Fruit fly (Drosophila melanogaster): Measurements from ENCODE around the gene Col4a1.
A peak's percentile ranks its signal among the peaks of the same experiment; 100 is the strongest.

The Col4a1 gene

dm6 chr2L:5052994-5053393, 23.6 kb downstream of the Col4a1 start, which contains the start of gene eIF3h:
TSS of gene eIF3h (minus strand) at chr2L:5053094.
- no peak for TF ChIP-seq CG8478 (optimal IDR thresholded peaks at IDR 0.05)
- no peak for TF ChIP-seq CTCF (optimal IDR thresholded peaks at IDR 0.05)

- TF ChIP-seq CTCF (optimal IDR thresholded peaks at IDR 0.05): peak; percentile 5 to 21
- no peak for TF ChIP-seq CG8478 (optimal IDR thresholded peaks at IDR 0.05)
These were observed 25.5 kb downstream of the Col4a1 start, which contains the start of the genes CG14036 and His3.3A for dm6 chr2L:5054953-5055352. TSS of gene CG14036 (minus strand) at chr2L:5055016. TSS of gene His3.3A (plus strand) at chr2L:5055058.

- TF ChIP-seq CG8478 (optimal IDR thresholded peaks at IDR 0.05): no peak
- no peak for TF ChIP-seq CTCF (optimal IDR thresholded peaks at IDR 0.05)
These were observed 26.1 kb downstream of the Col4a1 start for dm6 chr2L:5055528-5055927.

dm6 chr2L:5058094-5058493, 28.7 kb downstream of the Col4a1 start, which contains the start of gene Nepl3:
TSS of gene Nepl3 (minus strand) at chr2L:5058248.
- TF ChIP-seq CG8478 (optimal IDR thresholded peaks at IDR 0.05) (no peak), CTCF (optimal IDR thresholded peaks at IDR 0.05) (no peak)

dm6 chr2L:5059645-5060254, 30.3 kb downstream of the Col4a1 start, which contains the start of gene Rpn11:
TSS of gene Rpn11 (minus strand) at chr2L:5059790.
- TF ChIP-seq CG8478 (optimal IDR thresholded peaks at IDR 0.05) (no peak), CTCF (optimal IDR thresholded peaks at IDR 0.05) (no peak)

- TF ChIP-seq CG8478 (optimal IDR thresholded peaks at IDR 0.05) (no peak), CTCF (optimal IDR thresholded peaks at IDR 0.05) (no peak)
These were observed 31.1 kb downstream of the Col4a1 start, which contains the start of gene qtc for dm6 chr2L:5060515-5060914. TSS of gene qtc (plus strand) at chr2L:5060815.

dm6 chr2L:5060952-5061478, 31.6 kb downstream of the Col4a1 start:
- TF ChIP-seq CG8478 (optimal IDR thresholded peaks at IDR 0.05) (no peak), CTCF (optimal IDR thresholded peaks at IDR 0.05) (no peak)

- TF ChIP-seq CTCF (optimal IDR thresholded peaks at IDR 0.05) (no peak), CG8478 (optimal IDR thresholded peaks at IDR 0.05) (no peak)
These were observed 33.5 kb downstream of the Col4a1 start for dm6 chr2L:5062799-5063404.

dm6 chr2L:5063936-5064335, 34.5 kb downstream of the Col4a1 start:
- TF ChIP-seq CG8478 (optimal IDR thresholded peaks at IDR 0.05) (no peak), CTCF (optimal IDR thresholded peaks at IDR 0.05) (no peak)

dm6 chr2L:5070797-5071579, 41.6 kb downstream of the Col4a1 start, which contains the start of gene RpL37A:
TSS of gene RpL37A (plus strand) at chr2L:5070957.
- TF ChIP-seq CTCF (optimal IDR thresholded peaks at IDR 0.05) (peak; percentile 5 to 54), CG8478 (optimal IDR thresholded peaks at IDR 0.05) (no peak)

dm6 chr2L:5072357-5072756, 42.9 kb downstream of the Col4a1 start:
- TF ChIP-seq CTCF (optimal IDR thresholded peaks at IDR 0.05) (no peak), CG8478 (optimal IDR thresholded peaks at IDR 0.05) (no peak)

- TF ChIP-seq CTCF (optimal IDR thresholded peaks at IDR 0.05) (no peak), CG8478 (optimal IDR thresholded peaks at IDR 0.05) (no peak)
These were observed 49.8 kb downstream of the Col4a1 start for dm6 chr2L:5079200-5079599.

dm6 chr2L:5080225-5080867, 50.9 kb downstream of the Col4a1 start:
- TF ChIP-seq CTCF (optimal IDR thresholded peaks at IDR 0.05): no peak
- no peak for TF ChIP-seq CG8478 (optimal IDR thresholded peaks at IDR 0.05)

dm6 chr2L:5084586-5085257, 55.3 kb downstream of the Col4a1 start:
- TF ChIP-seq CTCF (optimal IDR thresholded peaks at IDR 0.05) (no peak), CG8478 (optimal IDR thresholded peaks at IDR 0.05) (no peak)

All from S2 (cell line).